Worm (Caenorhabditis elegans): ENCODE data around the gene F57H12.6.

ce11 chrIV:7938834-7939233 is 37.3 kb downstream of the F57H12.6 start, which contains the start of gene F20D12.7:
- TF ChIP-seq ztf-11 (tag; optimal IDR thresholded peaks at IDR 0.05): no peak
- TF ChIP-seq mep-1 (tag; optimal IDR thresholded peaks at IDR 0.05): no peak
- no peak for TF ChIP-seq Y116A8C.19 (tag; optimal IDR thresholded peaks at IDR 0.05; ENCODE audit: borderline replicate concordance)
- no peak for TF ChIP-seq ets-5 (GFP tag; IDR thresholded peaks at IDR 0.05)
- no peak for TF ChIP-seq lir-3 (tag; optimal IDR thresholded peaks at IDR 0.05; ENCODE audit: poor library complexity)

Measured in whole organism, L1 larva.